Worm (Caenorhabditis elegans) whole organism, midembryonic: ENCODE measurements around the gene Y46G5A.22.

Experiments
- cog-1 ChIP-seq: sonication (generic microtip); optimal IDR thresholded peaks from 2 replicates; lab custom pipeline; 2016; ENCODE audit warnings: missing genetic modification characterization, missing compliant biosample characterization
- flt-1 ChIP-seq: fragments of 200-800 bp; sonication (Bioruptor generic); IDR thresholded peaks from 2 replicates; pipeline ENCODE4 v1.3.6; 2022; ENCODE audit warnings: missing genetic modification characterization, missing compliant biosample characterization
- klf-2 ChIP-seq: fragments of 200-800 bp; sonication (Bioruptor generic); conservative IDR thresholded peaks from 2 replicates; pipeline ENCODE4 v1.3.6; 2022; ENCODE audit warnings: missing genetic modification reagents, missing genetic modification characterization, missing compliant biosample characterization
- med-1 ChIP-seq: sonication (generic microtip); optimal IDR thresholded peaks from 2 replicates; lab custom pipeline; 2017; ENCODE audit warnings: missing genetic modification characterization, mild to moderate bottlenecking, missing compliant biosample characterization, antibody characterized with exemption, missing genetic modification reagents; ENCODE audit not compliant: insufficient read depth
- ref-1 ChIP-seq: fragments of 200-800 bp; sonication (Bioruptor generic); conservative IDR thresholded peaks from 2 replicates; pipeline ENCODE4 v1.3.6; 2022; ENCODE audit warnings: missing genetic modification reagents, missing genetic modification characterization, missing compliant biosample characterization
- tab-1 ChIP-seq: fragments of 200-800 bp; sonication (Bioruptor generic); IDR thresholded peaks from 2 replicates; pipeline ENCODE4 v1.3.6; 2022; ENCODE audit warnings: missing genetic modification characterization, missing compliant biosample characterization
- ztf-23 ChIP-seq: fragments of 200-800 bp; sonication (Bioruptor generic); IDR thresholded peaks from 2 replicates; pipeline ENCODE4 v1.3.6; 2022; ENCODE audit warnings: missing genetic modification reagents, missing genetic modification characterization, missing compliant biosample characterization
- ztf-29 ChIP-seq: fragments of 200-800 bp; sonication (Bioruptor generic); IDR thresholded peaks from 2 replicates; pipeline ENCODE4 v1.3.6; 2022; ENCODE audit warnings: missing genetic modification reagents, missing genetic modification characterization, missing compliant biosample characterization

- no peak for TF ChIP-seq tab-1 (GFP tag; lab: Robert Waterston, UW)
- no peak for TF ChIP-seq med-1 (GFP tag; lab: Kevin White, UChicago)
- TF ChIP-seq klf-2: no peak
- TF ChIP-seq flt-1: no peak
- no peak for TF ChIP-seq ztf-29 (GFP tag; lab: Robert Waterston, UW)
- TF ChIP-seq ref-1 (GFP tag; lab: Robert Waterston, UW): no peak
- TF ChIP-seq ztf-23: no peak
- TF ChIP-seq cog-1: no peak
Measured at ce11 chrII:12790392-12790791, 28.0 kb downstream of the Y46G5A.22 start.
